Fruit fly (Drosophila melanogaster): Measurements from ENCODE around the gene NP15.6.
A peak's percentile ranks its signal among the peaks of the same experiment; 100 is the strongest.

The NP15.6 gene

DNA sequence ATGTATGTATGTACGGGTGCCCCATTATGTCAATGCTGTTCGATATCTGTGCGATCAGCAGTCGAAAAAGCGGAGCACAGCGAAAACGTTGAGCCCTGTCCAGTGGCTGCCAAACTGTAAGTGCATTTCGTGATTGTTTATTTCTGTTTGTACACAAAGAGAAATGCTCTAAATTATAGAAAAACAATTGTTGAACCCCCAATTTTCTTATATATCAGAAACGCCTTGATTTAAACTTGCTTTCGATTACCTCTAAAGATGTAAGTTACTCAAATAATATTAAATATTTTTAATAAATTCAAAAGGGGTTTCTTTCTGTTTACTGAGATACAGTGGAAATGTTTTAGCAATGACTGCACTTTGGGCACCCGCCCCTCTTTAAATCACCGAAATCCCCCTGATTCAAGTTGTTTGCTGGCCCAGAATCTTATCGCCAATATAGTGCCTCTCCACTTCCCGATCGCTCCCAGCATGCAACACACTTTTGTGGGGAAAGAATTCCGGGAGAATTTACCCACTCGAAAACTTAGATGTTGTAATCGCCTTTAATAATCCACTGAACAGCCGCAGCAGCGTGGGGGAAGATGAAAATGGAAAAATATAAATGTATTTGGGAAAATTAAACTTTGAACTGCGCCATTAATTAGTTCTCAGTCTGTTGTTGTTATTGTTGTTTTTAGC is 12.3 kb upstream of the NP15.6 start (continued):
- TF ChIP-seq CG2199 (GFP tag; IDR thresholded peaks at IDR 0.05) (no peak), tna (GFP tag; IDR thresholded peaks at IDR 0.05; ENCODE audit: partially characterized antibody) (no peak), Elba2 (GFP tag; optimal IDR thresholded peaks at IDR 0.05) (no peak), CG7372 (GFP tag; IDR thresholded peaks at IDR 0.05) (no peak), Tbp (GFP tag; optimal IDR thresholded peaks at IDR 0.05) (no peak), cad (GFP tag; optimal IDR thresholded peaks at IDR 0.05) (peak; percentile 38), CG18476 (GFP tag; optimal IDR thresholded peaks at IDR 0.05) (no peak), CG34376 (GFP tag; optimal IDR thresholded peaks at IDR 0.05) (no peak), bsh (GFP tag; optimal IDR thresholded peaks at IDR 0.05) (peak in 1 of 2 experiments; percentile 80), CG8281 (tag; optimal IDR thresholded peaks at IDR 0.05) (no peak), CG1647 (GFP tag; optimal IDR thresholded peaks at IDR 0.05) (no peak), HHEX (GFP tag; optimal IDR thresholded peaks at IDR 0.05) (peak; percentile 3), Dfd (GFP tag; optimal IDR thresholded peaks at IDR 0.05) (no peak), psq (GFP tag; optimal IDR thresholded peaks at IDR 0.05) (no peak), Side (GFP tag; optimal IDR thresholded peaks at IDR 0.05) (no peak), CG3847 (GFP tag; IDR thresholded peaks at IDR 0.05) (no peak), crc (GFP tag; optimal IDR thresholded peaks at IDR 0.05) (no peak), CG2712 (tag; optimal IDR thresholded peaks at IDR 0.05) (peak; percentile 71), CG5245 (GFP tag; optimal IDR thresholded peaks at IDR 0.05) (peak; percentile 2), hkb (optimal IDR thresholded peaks at IDR 0.05) (no peak), hkb (GFP tag; IDR thresholded peaks at IDR 0.05) (peak; percentile 55), jing (GFP tag; optimal IDR thresholded peaks at IDR 0.05) (no peak), BEAF-32 (GFP tag; optimal IDR thresholded peaks at IDR 0.05) (no peak), scrt (GFP tag; optimal IDR thresholded peaks at IDR 0.05) (no peak), Taf1 (GFP tag; IDR thresholded peaks at IDR 0.05) (no peak), chn (GFP tag; optimal IDR thresholded peaks at IDR 0.05) (no peak), gce (GFP tag; IDR thresholded peaks at IDR 0.05) (0 out of 3 replicates have a peak, but pooled peaks have one; percentile 38), Blimp-1 (GFP tag; optimal IDR thresholded peaks at IDR 0.05) (peak; percentile 72), odd (GFP tag; optimal IDR thresholded peaks at IDR 0.05) (no peak), Meics (GFP tag; optimal IDR thresholded peaks at IDR 0.05) (no peak), Optix (GFP tag; IDR thresholded peaks at IDR 0.05) (no peak), ttk (GFP tag; IDR thresholded peaks at IDR 0.05) (peak; percentile 62), unc-4 (GFP tag; IDR thresholded peaks at IDR 0.05; ENCODE audit: partially characterized antibody) (no peak), Spps (tag; optimal IDR thresholded peaks at IDR 0.05) (peak; percentile 44), MESR4 (GFP tag; optimal IDR thresholded peaks at IDR 0.05) (no peak), CG1529 (GFP tag; optimal IDR thresholded peaks at IDR 0.05) (no peak), Myb (GFP tag; optimal IDR thresholded peaks at IDR 0.05) (no peak), onecut (GFP tag; IDR thresholded peaks at IDR 0.05) (no peak), nerfin-1 (tag; optimal IDR thresholded peaks at IDR 0.05) (peak; percentile 20), CG6765 (GFP tag; optimal IDR thresholded peaks at IDR 0.05) (no peak), seq (GFP tag; IDR thresholded peaks at IDR 0.05) (no peak; the same call in 1 of the 2 replicates), pan (optimal IDR thresholded peaks at IDR 0.05) (no peak), pan (GFP tag; optimal IDR thresholded peaks at IDR 0.05 in 1 of 2, IDR thresholded peaks at IDR 0.05 in 1 of 2) (peak in 1 of 2 experiments; percentile 71), CG16813 (GFP tag; IDR thresholded peaks at IDR 0.05; ENCODE audit: partially characterized antibody) (no peak), CG8359 (GFP tag; optimal IDR thresholded peaks at IDR 0.05; ENCODE audit: borderline replicate concordance) (no peak), eve (GFP tag; optimal IDR thresholded peaks at IDR 0.05) (no peak), CG6689 (GFP tag; IDR thresholded peaks at IDR 0.05) (peak; percentile 65; the same call in 1 of the 2 replicates), CG10979 (tag; optimal IDR thresholded peaks at IDR 0.05) (peak; percentile 71), CG12071 (GFP tag; optimal IDR thresholded peaks at IDR 0.05) (no peak), CHES-1-like (GFP tag; optimal IDR thresholded peaks at IDR 0.05) (no peak), toy (GFP tag; IDR thresholded peaks at IDR 0.05) (no peak)

Data from whole organism, embryonic.